Worm (Caenorhabditis elegans) whole organism, L1 larva: ENCODE measurements around the gene egl-27.
A peak's percentile ranks its signal among the peaks of the same experiment; 100 is the strongest.

Experiments
- C16A3.4 ChIP-seq: fragments of 150-350 bp; optimal IDR thresholded peaks from 2 replicates; lab custom pipeline; 2014; ENCODE audit warnings: missing biosample characterization, missing genetic modification characterization
- egl-27 ChIP-seq, 2 experiments: fragments of 150-350 bp in 1 of 2; sonication (generic microtip); optimal IDR thresholded peaks; 3 replicates each; lab custom pipeline; 2017 to 2018; ENCODE audit warnings: missing biosample characterization in 2 of 2, missing genetic modification characterization in 2 of 2, missing genetic modification reagents in 2 of 2
- fkh-4 ChIP-seq: sonication (generic microtip); optimal IDR thresholded peaks from 2 replicates; lab custom pipeline; 2016; ENCODE audit warnings: missing compliant biosample characterization, missing genetic modification characterization, borderline replicate concordance
- fos-1 ChIP-seq: fragments of 150-350 bp; optimal IDR thresholded peaks from 2 replicates; lab custom pipeline; 2014; ENCODE audit warnings: missing biosample characterization, missing genetic modification characterization
- lin-13 ChIP-seq: fragments of 150-350 bp; optimal IDR thresholded peaks from 2 replicates; lab custom pipeline; 2014; ENCODE audit warnings: missing biosample characterization, missing genetic modification reagents, missing genetic modification characterization
- lir-3 ChIP-seq: sonication (generic microtip); optimal IDR thresholded peaks from 2 replicates; lab custom pipeline; 2016; ENCODE audit warnings: mild to moderate bottlenecking, missing genetic modification characterization, moderate library complexity, missing compliant biosample characterization; ENCODE audit not compliant: poor library complexity
- mep-1 ChIP-seq: fragments of 150-350 bp; optimal IDR thresholded peaks from 2 replicates; lab custom pipeline; 2014; ENCODE audit warnings: missing biosample characterization, missing genetic modification characterization
- nhr-12 ChIP-seq: sonication (generic microtip); optimal IDR thresholded peaks from 2 replicates; lab custom pipeline; 2017; ENCODE audit warnings: missing biosample characterization, missing genetic modification characterization
- nhr-237 ChIP-seq: fragments of 150-350 bp; optimal IDR thresholded peaks from 2 replicates; lab custom pipeline; 2014; ENCODE audit warnings: missing biosample characterization, missing genetic modification characterization
- rnt-1 ChIP-seq: sonication (generic microtip); optimal IDR thresholded peaks from 2 replicates; lab custom pipeline; 2016; ENCODE audit warnings: mild to moderate bottlenecking, missing genetic modification characterization, moderate library complexity, missing compliant biosample characterization
- snpc-4 ChIP-seq: fragments of 150-350 bp; optimal IDR thresholded peaks from 2 replicates; lab custom pipeline; 2014; ENCODE audit warnings: missing biosample characterization, missing genetic modification characterization
- sptf-1 ChIP-seq: fragments of 150-350 bp; optimal IDR thresholded peaks from 2 replicates; lab custom pipeline; 2014; ENCODE audit warnings: missing biosample characterization, missing genetic modification characterization
- zag-1 ChIP-seq: fragments of 150-350 bp; optimal IDR thresholded peaks from 2 replicates; lab custom pipeline; 2014; ENCODE audit warnings: missing biosample characterization, missing genetic modification characterization
- ztf-4 ChIP-seq: fragments of 150-350 bp; optimal IDR thresholded peaks from 2 replicates; lab custom pipeline; 2014; ENCODE audit warnings: missing biosample characterization, missing genetic modification characterization

ce11 chrII:6823912-6824311 is 10.9 kb upstream of the egl-27 start:
- no peak for TF ChIP-seq snpc-4
- no peak for TF ChIP-seq lin-13 (GFP tag; lab: Kevin White, UChicago)
- TF ChIP-seq ztf-4: no peak
- TF ChIP-seq nhr-12: no peak
- TF ChIP-seq sptf-1 (tag; lab: Kevin White, UChicago): no peak
- TF ChIP-seq rnt-1 (tag; lab: Kevin White, UChicago): no peak
- no peak for TF ChIP-seq fkh-4 (tag; lab: Kevin White, UChicago)
- TF ChIP-seq fos-1 (tag; lab: Kevin White, UChicago): no peak
- TF ChIP-seq nhr-237 (tag; lab: Kevin White, UChicago): no peak
- TF ChIP-seq zag-1: no peak
- no peak for TF ChIP-seq C16A3.4 (tag; lab: Kevin White, UChicago)
- TF ChIP-seq mep-1 (tag; lab: Kevin White, UChicago): peak; percentile 36
- no peak for TF ChIP-seq egl-27 (tag; optimal IDR thresholded peaks at IDR 0.05; lab: Kevin White, UChicago)
- TF ChIP-seq lir-3: no peak
